Worm (Caenorhabditis elegans): ENCODE results near the gene sto-1.

- no peak for TF ChIP-seq F37D6.2 (tag; optimal IDR thresholded peaks at IDR 0.05)
- no peak for TF ChIP-seq snpc-4 (tag; optimal IDR thresholded peaks at IDR 0.05)
- no peak for TF ChIP-seq dpl-1 (GFP tag; optimal IDR thresholded peaks at IDR 0.05)
- TF ChIP-seq pha-4 (GFP tag; IDR thresholded peaks at IDR 0.05): no peak
- TF ChIP-seq pha-4 (tag; optimal IDR thresholded peaks at IDR 0.05): no peak
- TF ChIP-seq lin-39 (tag; optimal IDR thresholded peaks at IDR 0.05): no peak
- no peak for TF ChIP-seq nhr-102 (tag; optimal IDR thresholded peaks at IDR 0.05)
- TF ChIP-seq lsy-2 (tag; optimal IDR thresholded peaks at IDR 0.05): no peak
- peak in 1 of 2 experiments; percentile 95 for TF ChIP-seq unc-62 (GFP tag; optimal IDR thresholded peaks at IDR 0.05 in 1 of 2)
- no peak for TF ChIP-seq unc-62 (tag; optimal IDR thresholded peaks at IDR 0.05)
- TF ChIP-seq jun-1 (tag; optimal IDR thresholded peaks at IDR 0.05): no peak
- no peak for TF ChIP-seq ZK546.5 (tag; optimal IDR thresholded peaks at IDR 0.05)
- TF ChIP-seq dmd-8 (GFP tag; IDR thresholded peaks at IDR 0.05): no peak
These were observed 21.3 kb downstream of the sto-1 start for ce11 chrX:7583930-7584329.

All from whole organism, L4 larva.